Worm (Caenorhabditis elegans) whole organism, mixed stage, embryonic: ENCODE measurements around the gene F56C9.10.

Experiments used
- M03D4.4 ChIP-seq: sonication (generic microtip); optimal IDR thresholded peaks from 2 replicates; lab custom pipeline; 2017; ENCODE audit warnings: mild to moderate bottlenecking, missing genetic modification characterization, missing compliant biosample characterization
- blmp-1 ChIP-seq: fragments of 150-350 bp; optimal IDR thresholded peaks from 2 replicates; lab custom pipeline; 2014; ENCODE audit warnings: missing biosample characterization, missing genetic modification characterization
- ceh-39 ChIP-seq: fragments of 150-350 bp; optimal IDR thresholded peaks from 2 replicates; lab custom pipeline; 2014; ENCODE audit warnings: missing biosample characterization, missing genetic modification characterization
- ceh-43 ChIP-seq: fragments of 200-800 bp; sonication (Bioruptor generic); optimal IDR thresholded peaks from 2 replicates; lab custom pipeline; 2018; ENCODE audit warnings: mild to moderate bottlenecking, missing genetic modification characterization, moderate library complexity, missing compliant biosample characterization
- ceh-83 ChIP-seq: fragments of 200-800 bp; sonication (Bioruptor generic); optimal IDR thresholded peaks from 2 replicates; lab custom pipeline; 2018; ENCODE audit warnings: mild to moderate bottlenecking, missing genetic modification characterization, missing compliant biosample characterization
- ces-1 ChIP-seq: fragments of 150-350 bp; optimal IDR thresholded peaks from 2 replicates; lab custom pipeline; 2014; ENCODE audit warnings: missing biosample characterization, missing genetic modification reagents, missing genetic modification characterization
- cnd-1 ChIP-seq: fragments of 200-800 bp; sonication (Bioruptor generic); optimal IDR thresholded peaks from 2 replicates; lab custom pipeline; 2018; ENCODE audit warnings: mild to moderate bottlenecking, missing genetic modification characterization, missing compliant biosample characterization
- elt-1 ChIP-seq: sonication (generic microtip); optimal IDR thresholded peaks from 2 replicates; lab custom pipeline; 2017; ENCODE audit warnings: missing genetic modification characterization, mild to moderate bottlenecking, missing compliant biosample characterization, antibody characterized with exemption, moderate library complexity, borderline replicate concordance; ENCODE audit not compliant: insufficient read depth
- elt-3 ChIP-seq: fragments of 150-350 bp; optimal IDR thresholded peaks from 2 replicates; lab custom pipeline; 2014; ENCODE audit warnings: missing biosample characterization, missing genetic modification characterization
- flh-1 ChIP-seq: fragments of 200-800 bp; sonication (Bioruptor generic); optimal IDR thresholded peaks from 2 replicates; lab custom pipeline; 2018; ENCODE audit warnings: mild to moderate bottlenecking, missing genetic modification characterization, moderate library complexity, missing compliant biosample characterization
- ham-2 ChIP-seq: fragments of 200-800 bp; sonication (Bioruptor generic); optimal IDR thresholded peaks from 2 replicates; lab custom pipeline; 2018; ENCODE audit warnings: mild to moderate bottlenecking, missing genetic modification characterization, missing compliant biosample characterization
- hlh-1 ChIP-seq: fragments of 150-350 bp; optimal IDR thresholded peaks from 2 replicates; lab custom pipeline; 2014; ENCODE audit warnings: missing biosample characterization, missing genetic modification reagents, missing genetic modification characterization
- lin-13 ChIP-seq: fragments of 150-350 bp; optimal IDR thresholded peaks from 2 replicates; lab custom pipeline; 2014; ENCODE audit warnings: missing biosample characterization, missing genetic modification characterization
- lin-32 ChIP-seq: fragments of 200-800 bp; sonication (Bioruptor generic); optimal IDR thresholded peaks from 2 replicates; lab custom pipeline; 2018; ENCODE audit warnings: mild to moderate bottlenecking, missing genetic modification characterization, missing compliant biosample characterization
- lsy-2 ChIP-seq: fragments of 150-350 bp; optimal IDR thresholded peaks from 2 replicates; lab custom pipeline; 2014; ENCODE audit warnings: missing biosample characterization, missing genetic modification characterization
- mab-5 ChIP-seq: fragments of 150-350 bp; optimal IDR thresholded peaks from 2 replicates; lab custom pipeline; 2014; ENCODE audit warnings: missing biosample characterization, missing genetic modification characterization
- mep-1 ChIP-seq: fragments of 150-350 bp; optimal IDR thresholded peaks from 2 replicates; lab custom pipeline; 2017; ENCODE audit warnings: missing biosample characterization, missing genetic modification reagents, missing genetic modification characterization, inconsistent platforms
- nhr-12 ChIP-seq: fragments of 150-350 bp; optimal IDR thresholded peaks from 2 replicates; lab custom pipeline; 2014; ENCODE audit warnings: missing biosample characterization, missing genetic modification characterization
- nhr-2 ChIP-seq: fragments of 150-350 bp; optimal IDR thresholded peaks from 2 replicates; lab custom pipeline; 2014; ENCODE audit warnings: missing biosample characterization, missing genetic modification characterization
- nhr-237 ChIP-seq: fragments of 150-350 bp; optimal IDR thresholded peaks from 2 replicates; lab custom pipeline; 2014; ENCODE audit warnings: missing biosample characterization, missing genetic modification characterization
- nhr-28 ChIP-seq: fragments of 150-350 bp; optimal IDR thresholded peaks from 2 replicates; lab custom pipeline; 2014; ENCODE audit warnings: missing biosample characterization, missing genetic modification characterization
- nhr-76 ChIP-seq: sonication (generic microtip); optimal IDR thresholded peaks from 2 replicates; lab custom pipeline; 2017; ENCODE audit warnings: missing biosample characterization, missing genetic modification characterization
- snpc-4 ChIP-seq: fragments of 150-350 bp; optimal IDR thresholded peaks from 2 replicates; lab custom pipeline; 2014; ENCODE audit warnings: missing biosample characterization, missing genetic modification characterization
- sptf-1 ChIP-seq: sonication (generic microtip); optimal IDR thresholded peaks from 2 replicates; lab custom pipeline; 2017; ENCODE audit warnings: mild to moderate bottlenecking, missing genetic modification characterization, moderate library complexity, missing compliant biosample characterization
- tbx-8 ChIP-seq: fragments of 200-800 bp; sonication (Bioruptor generic); optimal IDR thresholded peaks from 2 replicates; lab custom pipeline; 2018; ENCODE audit warnings: mild to moderate bottlenecking, missing genetic modification characterization, moderate library complexity, missing compliant biosample characterization
- unc-62 ChIP-seq: fragments of 150-350 bp; optimal IDR thresholded peaks from 2 replicates; lab custom pipeline; 2014; ENCODE audit warnings: missing biosample characterization, missing genetic modification reagents, missing genetic modification characterization
- zip-8 ChIP-seq: fragments of 150-350 bp; optimal IDR thresholded peaks from 2 replicates; lab custom pipeline; 2014; ENCODE audit warnings: missing biosample characterization, missing genetic modification characterization
- ztf-11 ChIP-seq: fragments of 150-350 bp; optimal IDR thresholded peaks from 2 replicates; lab custom pipeline; 2014; ENCODE audit warnings: missing biosample characterization, missing genetic modification characterization

The F56C9.10 gene

ce11 chrIII:7299466-7299865, 35.6 kb downstream of the F56C9.10 start, which contains the start of the genes B0361.14 and B0361.9:
Gene B0361.14 (minus strand): TSS chrIII:7299531.
Gene B0361.9 (minus strand): TSS chrIII:7299631.
- no peak for TF ChIP-seq hlh-1
- TF ChIP-seq ceh-39 (tag; lab: Kevin White, UChicago) = no peak
- no peak for TF ChIP-seq flh-1
- no peak for TF ChIP-seq ztf-11
- no peak for TF ChIP-seq blmp-1

DNA sequence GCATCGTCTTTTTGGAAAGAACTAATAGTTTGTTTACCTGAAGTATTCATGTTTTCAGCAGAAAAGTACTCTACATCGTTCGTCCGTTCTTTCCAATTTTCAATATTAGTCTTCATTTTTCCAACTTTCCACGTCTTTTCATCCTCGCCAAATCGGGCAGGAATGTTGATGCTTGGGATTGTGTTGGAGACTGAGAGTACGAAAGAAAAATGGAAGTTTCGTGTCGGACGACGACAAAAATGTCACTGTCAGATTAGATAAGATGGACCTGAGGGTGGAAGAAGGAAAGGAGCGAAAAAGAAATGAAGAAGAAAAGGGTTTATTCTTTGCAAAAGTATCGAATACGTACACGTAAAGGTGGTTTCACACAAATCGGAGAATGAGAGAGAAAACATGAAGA, 37.1 kb downstream of the F56C9.10 start:
- no peak for TF ChIP-seq tbx-8 (GFP tag; lab: Kevin White, UChicago)
- no peak for TF ChIP-seq sptf-1 (tag; lab: Kevin White, UChicago)
- TF ChIP-seq nhr-12 (tag; lab: Kevin White, UChicago) = no peak
- no peak for TF ChIP-seq zip-8 (tag; lab: Kevin White, UChicago)
- no peak for TF ChIP-seq lsy-2
- TF ChIP-seq elt-1 (tag; lab: Kevin White, UChicago) = no peak

ce11 chrIII:7297045-7297680, 38.0 kb downstream of the F56C9.10 start:
- TF ChIP-seq elt-1 (tag; lab: Kevin White, UChicago) (no peak), mep-1 (no peak), M03D4.4 (tag; lab: Kevin White, UChicago) (no peak), nhr-237 (tag; lab: Kevin White, UChicago) (no peak), lin-32 (no peak), nhr-76 (tag; lab: Kevin White, UChicago) (no peak), ceh-39 (tag; lab: Kevin White, UChicago) (no peak), mab-5 (tag; lab: Kevin White, UChicago) (no peak), hlh-1 (no peak)

DNA sequence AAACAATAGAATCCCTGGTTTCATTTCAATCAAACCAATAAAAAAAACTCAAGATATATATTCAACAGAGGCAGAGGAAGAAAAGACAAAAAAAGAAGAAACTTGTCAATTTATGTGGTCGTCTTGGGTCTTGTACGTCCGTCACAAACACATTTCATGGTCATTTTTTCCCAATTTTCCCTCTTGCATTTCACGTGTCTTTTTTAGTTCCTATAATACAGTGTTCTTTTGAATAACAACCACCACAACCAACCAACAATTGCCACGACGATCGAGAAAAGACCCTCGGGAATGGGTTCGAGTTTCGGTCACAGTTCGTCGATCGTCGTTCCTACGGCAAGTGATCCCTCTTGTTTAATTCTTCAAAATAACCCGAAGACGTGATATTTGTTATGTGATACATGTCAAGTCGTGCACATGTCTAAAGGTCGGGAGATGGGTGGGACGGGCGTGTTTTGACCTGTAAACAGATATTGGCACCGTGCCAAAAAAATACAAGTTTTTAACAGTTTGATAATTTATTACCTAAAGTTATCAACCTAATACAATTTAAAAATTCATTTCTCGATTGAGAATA, 38.9 kb downstream of the F56C9.10 start:
- TF ChIP-seq mab-5 (tag; lab: Kevin White, UChicago) = no peak
- no peak for TF ChIP-seq nhr-12 (tag; lab: Kevin White, UChicago)
- no peak for TF ChIP-seq cnd-1 (tag; lab: Kevin White, UChicago)
- TF ChIP-seq elt-3 = no peak
- no peak for TF ChIP-seq lsy-2
- TF ChIP-seq ceh-43 (GFP tag; lab: Kevin White, UChicago) = no peak
- no peak for TF ChIP-seq tbx-8 (GFP tag; lab: Kevin White, UChicago)
- no peak for TF ChIP-seq ceh-39 (tag; lab: Kevin White, UChicago)
- no peak for TF ChIP-seq flh-1
- TF ChIP-seq unc-62 = no peak
- TF ChIP-seq ceh-83 = no peak
- no peak for TF ChIP-seq nhr-2 (tag; lab: Kevin White, UChicago)
- no peak for TF ChIP-seq nhr-76 (tag; lab: Kevin White, UChicago)
- TF ChIP-seq nhr-28 (tag; lab: Kevin White, UChicago) = no peak
- no peak for TF ChIP-seq lin-13 (tag; lab: Kevin White, UChicago)
- TF ChIP-seq ham-2 (GFP tag; lab: Kevin White, UChicago) = no peak
- TF ChIP-seq nhr-237 (tag; lab: Kevin White, UChicago) = no peak

ce11 chrIII:7293075-7293684, 41.9 kb downstream of the F56C9.10 start, which contains the start of gene cwf-19L2:
Gene cwf-19L2 (plus strand): TSS chrIII:7293634.
- TF ChIP-seq lsy-2 (peak; percentile 89), ceh-83 (no peak)

- peak; percentile 59 for TF ChIP-seq blmp-1
- TF ChIP-seq snpc-4 (tag; lab: Kevin White, UChicago) = no peak
Measured at ce11 chrIII:7292569-7292968, 42.5 kb downstream of the F56C9.10 start.

ce11 chrIII:7291216-7291615, 43.9 kb downstream of the F56C9.10 start:
- TF ChIP-seq nhr-76 (tag; lab: Kevin White, UChicago) = no peak
- peak; percentile 70 for TF ChIP-seq ces-1 (GFP tag; lab: Kevin White, UChicago)
- no peak for TF ChIP-seq blmp-1
- TF ChIP-seq, all 35 proteins: peak for 1
